Fruit fly (Drosophila melanogaster): ENCODE measurements around the gene CG11892.

DNA sequence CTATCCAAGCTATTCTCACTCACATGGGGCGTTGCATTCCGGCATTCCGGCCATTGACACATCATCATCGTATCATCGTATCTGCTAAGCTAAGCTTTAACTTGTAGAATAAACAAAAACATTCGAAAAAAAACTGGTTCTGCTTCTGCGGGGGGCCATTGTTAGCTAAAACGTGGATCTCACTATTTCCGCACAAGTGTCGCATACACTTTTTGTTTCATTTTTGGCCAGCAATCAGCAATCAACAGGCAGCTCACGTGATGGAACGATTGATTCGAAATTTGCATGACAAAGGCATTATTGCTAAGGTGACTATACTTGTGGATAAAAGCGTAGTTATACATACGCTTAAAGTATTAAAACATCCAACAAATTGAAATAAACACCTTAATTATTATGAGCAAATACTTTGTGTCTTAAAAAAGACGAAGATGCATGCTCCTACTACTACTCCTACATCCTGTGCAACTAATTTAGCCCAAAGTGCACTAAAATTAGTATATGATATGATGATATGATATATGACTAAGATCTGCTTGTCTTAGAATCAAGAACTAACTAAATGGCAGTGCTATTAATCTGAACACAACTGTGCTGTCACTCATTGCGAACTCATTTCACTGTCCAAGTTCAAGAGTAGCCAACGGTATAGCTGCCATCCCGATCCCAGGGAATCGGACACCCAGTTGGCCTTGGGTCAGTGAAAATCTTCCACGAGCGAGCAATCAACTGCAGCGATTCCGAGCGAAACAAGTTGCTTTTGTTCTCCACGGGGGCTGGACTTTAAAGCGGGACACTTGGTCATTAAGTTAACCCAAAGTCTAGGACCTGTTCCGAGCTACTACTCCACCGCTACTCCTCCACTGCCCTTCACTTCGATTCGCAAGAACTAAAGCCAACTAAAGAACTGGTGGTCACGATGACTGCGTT, 42.3 kb upstream of the CG11892 start:
- no peak for TF ChIP-seq kay (GFP tag; ENCODE audit: borderline replicate concordance)
- no peak for TF ChIP-seq CG7045 (GFP tag; optimal IDR thresholded peaks at IDR 0.05)
- TF ChIP-seq pad (GFP tag; optimal IDR thresholded peaks at IDR 0.05), result no peak
- TF ChIP-seq CG5204 (GFP tag; optimal IDR thresholded peaks at IDR 0.05), result no peak
- no peak for TF ChIP-seq CG7101 (tag; optimal IDR thresholded peaks at IDR 0.05)
- no peak for TF ChIP-seq ovo (GFP tag; optimal IDR thresholded peaks at IDR 0.05)
- no peak for TF ChIP-seq CG12768 (GFP tag; optimal IDR thresholded peaks at IDR 0.05)
- TF ChIP-seq cnc (optimal IDR thresholded peaks at IDR 0.05), result no peak
- no peak for TF ChIP-seq Clk (GFP tag; optimal IDR thresholded peaks at IDR 0.05)
- no peak for TF ChIP-seq Crg-1 (GFP tag; optimal IDR thresholded peaks at IDR 0.05)
- no peak for TF ChIP-seq CG11617 (GFP tag; optimal IDR thresholded peaks at IDR 0.05)
- no peak for TF ChIP-seq CG14711 (tag; optimal IDR thresholded peaks at IDR 0.05)
- no peak for TF ChIP-seq tj (GFP tag; optimal IDR thresholded peaks at IDR 0.05)
- no peak for TF ChIP-seq toe (GFP tag; optimal IDR thresholded peaks at IDR 0.05)

Data from whole organism, adult.